Worm (Caenorhabditis elegans) whole organism, L3 larva: ENCODE results near the gene ZK1240.3.
A peak's percentile ranks its signal among the peaks of the same experiment; 100 is the strongest.

Source experiments
- R02D3.7 ChIP-seq: fragments of 150-350 bp; optimal IDR thresholded peaks from 2 replicates; lab custom pipeline; 2014; ENCODE audit warnings: missing biosample characterization, missing genetic modification characterization
- ZK546.5 ChIP-seq: sonication (generic microtip); optimal IDR thresholded peaks from 2 replicates; lab custom pipeline; 2017; ENCODE audit warnings: missing biosample characterization, missing genetic modification characterization
- aly-2 ChIP-seq: fragments of 150-350 bp; optimal IDR thresholded peaks from 2 replicates; lab custom pipeline; 2014; ENCODE audit warnings: missing biosample characterization, missing genetic modification characterization
- ama-1 ChIP-seq: fragments of 150-350 bp; optimal IDR thresholded peaks from 2 replicates; lab custom pipeline; 2018
- ceh-16 ChIP-seq: sonication (generic microtip); optimal IDR thresholded peaks from 2 replicates; lab custom pipeline; 2017; ENCODE audit warnings: missing biosample characterization, missing genetic modification characterization
- ceh-9 ChIP-seq: sonication (generic microtip); optimal IDR thresholded peaks from 2 replicates; lab custom pipeline; 2018; ENCODE audit warnings: missing biosample characterization, missing genetic modification characterization
- daf-12 ChIP-seq: fragments of 150-350 bp; optimal IDR thresholded peaks from 2 replicates; lab custom pipeline; 2014; ENCODE audit warnings: missing biosample characterization, missing genetic modification reagents, missing genetic modification characterization
- elt-1 ChIP-seq: fragments of 150-350 bp; optimal IDR thresholded peaks from 2 replicates; lab custom pipeline; 2014; ENCODE audit warnings: missing biosample characterization, missing genetic modification characterization
- elt-2 ChIP-seq: sonication (generic microtip); optimal IDR thresholded peaks from 2 replicates; lab custom pipeline; 2016; ENCODE audit warnings: missing genetic modification reagents, mild to moderate bottlenecking, missing genetic modification characterization, missing compliant biosample characterization
- eor-1 ChIP-seq, 2 experiments: fragments of 150-350 bp; optimal IDR thresholded peaks; 2 replicates each; lab custom pipeline; 2014 to 2018; ENCODE audit warnings: missing biosample characterization in 2 of 2, missing genetic modification characterization in 2 of 2
- fkh-10 ChIP-seq: sonication (generic microtip); optimal IDR thresholded peaks from 2 replicates; lab custom pipeline; 2017; ENCODE audit warnings: missing biosample characterization, missing genetic modification reagents, missing genetic modification characterization
- fkh-2 ChIP-seq: fragments of 150-350 bp; optimal IDR thresholded peaks from 2 replicates; lab custom pipeline; 2014; ENCODE audit warnings: missing biosample characterization, missing genetic modification reagents, missing genetic modification characterization
- fos-1 ChIP-seq: fragments of 150-350 bp; optimal IDR thresholded peaks from 2 replicates; lab custom pipeline; 2014; ENCODE audit warnings: missing biosample characterization, missing genetic modification characterization
- hmg-11 ChIP-seq: sonication (generic microtip); optimal IDR thresholded peaks from 2 replicates; lab custom pipeline; 2016; ENCODE audit warnings: missing genetic modification characterization, missing compliant biosample characterization
- jun-1 ChIP-seq: fragments of 150-350 bp; optimal IDR thresholded peaks from 2 replicates; lab custom pipeline; 2014; ENCODE audit warnings: missing biosample characterization, missing genetic modification reagents, missing genetic modification characterization
- lin-39 ChIP-seq: fragments of 150-350 bp; optimal IDR thresholded peaks from 2 replicates; lab custom pipeline; 2018; ENCODE audit warnings: missing biosample characterization, missing genetic modification reagents, missing genetic modification characterization
- lsy-12 ChIP-seq: sonication (generic microtip); optimal IDR thresholded peaks from 2 replicates; lab custom pipeline; 2016; ENCODE audit warnings: mild to moderate bottlenecking, missing genetic modification characterization, missing compliant biosample characterization
- mdl-1 ChIP-seq: fragments of 150-350 bp; optimal IDR thresholded peaks from 2 replicates; lab custom pipeline; 2014; ENCODE audit warnings: missing biosample characterization, missing genetic modification characterization
- nhr-12 ChIP-seq: fragments of 150-350 bp; optimal IDR thresholded peaks from 2 replicates; lab custom pipeline; 2014; ENCODE audit warnings: missing biosample characterization, missing genetic modification characterization
- nhr-23 ChIP-seq: fragments of 150-350 bp; optimal IDR thresholded peaks from 2 replicates; lab custom pipeline; 2014; ENCODE audit warnings: missing biosample characterization, missing genetic modification reagents, missing genetic modification characterization
- nhr-237 ChIP-seq: fragments of 150-350 bp; optimal IDR thresholded peaks from 2 replicates; lab custom pipeline; 2014; ENCODE audit warnings: missing biosample characterization, missing genetic modification characterization
- nhr-25 ChIP-seq: sonication (generic microtip); optimal IDR thresholded peaks from 2 replicates; lab custom pipeline; 2017; ENCODE audit warnings: missing biosample characterization, missing genetic modification characterization
- nhr-28 ChIP-seq: fragments of 150-350 bp; optimal IDR thresholded peaks from 2 replicates; lab custom pipeline; 2014; ENCODE audit warnings: missing biosample characterization, missing genetic modification characterization
- nhr-43 ChIP-seq: sonication (generic microtip); optimal IDR thresholded peaks from 2 replicates; lab custom pipeline; 2016; ENCODE audit warnings: mild to moderate bottlenecking, missing genetic modification characterization, missing compliant biosample characterization; ENCODE audit not compliant: poor library complexity, severe bottlenecking
- nhr-67 ChIP-seq: fragments of 150-350 bp; optimal IDR thresholded peaks from 2 replicates; lab custom pipeline; 2014; ENCODE audit warnings: missing biosample characterization, missing genetic modification characterization
- nhr-76 ChIP-seq: fragments of 150-350 bp; sonication (generic microtip); optimal IDR thresholded peaks from 5 replicates; lab custom pipeline; 2014; ENCODE audit warnings: missing biosample characterization, missing genetic modification characterization
- nhr-77 ChIP-seq: fragments of 150-350 bp; optimal IDR thresholded peaks from 2 replicates; lab custom pipeline; 2014; ENCODE audit warnings: missing biosample characterization, missing genetic modification characterization
- pha-4 ChIP-seq: fragments of 150-350 bp; optimal IDR thresholded peaks from 2 replicates; lab custom pipeline; 2014; ENCODE audit warnings: missing biosample characterization, missing genetic modification reagents, missing genetic modification characterization
- pqm-1 ChIP-seq: fragments of 150-350 bp; optimal IDR thresholded peaks from 2 replicates; lab custom pipeline; 2017; ENCODE audit warnings: missing biosample characterization, missing genetic modification characterization, inconsistent platforms
- sea-2 ChIP-seq: fragments of 150-350 bp; sonication (generic microtip); optimal IDR thresholded peaks from 4 replicates; lab custom pipeline; 2014; ENCODE audit warnings: missing biosample characterization, missing genetic modification reagents, missing genetic modification characterization
- skn-1 ChIP-seq: fragments of 150-350 bp; optimal IDR thresholded peaks from 2 replicates; lab custom pipeline; 2014; ENCODE audit warnings: missing biosample characterization, missing genetic modification characterization
- tbx-2 ChIP-seq: sonication (generic microtip); optimal IDR thresholded peaks from 2 replicates; lab custom pipeline; 2016; ENCODE audit warnings: mild to moderate bottlenecking, missing genetic modification characterization, missing compliant biosample characterization
- unc-39 ChIP-seq: sonication (generic microtip); optimal IDR thresholded peaks from 4 replicates; lab custom pipeline; 2017; ENCODE audit warnings: missing biosample characterization, missing genetic modification characterization
- zag-1 ChIP-seq: fragments of 150-350 bp; optimal IDR thresholded peaks from 2 replicates; lab custom pipeline; 2014; ENCODE audit warnings: missing biosample characterization, missing genetic modification characterization
- ztf-4 ChIP-seq: fragments of 150-350 bp; optimal IDR thresholded peaks from 2 replicates; lab custom pipeline; 2014; ENCODE audit warnings: missing biosample characterization, missing genetic modification characterization

Gene ZK1240.3

ce11 chrII:2306741-2307140 lies 13.4 kb upstream of the ZK1240.3 start, which contains the start of gene B0281.3:
TSS of gene B0281.3 (plus strand) at chrII:2307041.
- TF ChIP-seq ZK546.5 (no peak), ceh-9 (tag; lab: Kevin White, UChicago) (no peak), elt-2 (tag; lab: Kevin White, UChicago) (no peak), zag-1 (no peak), R02D3.7 (tag; lab: Kevin White, UChicago) (no peak), nhr-43 (tag; lab: Kevin White, UChicago) (no peak)
- TF ChIP-seq, all 47 proteins: peak for 0

- TF ChIP-seq lin-39 (no peak), elt-1 (no peak), R02D3.7 (tag; lab: Kevin White, UChicago) (no peak)
- TF ChIP-seq, all 47 proteins: peak for 0
Measured at ce11 chrII:2312747-2313146, 7.4 kb upstream of the ZK1240.3 start, which contains the start of the genes trim-21 and B0281.1. TSS of gene trim-21 (minus strand) at chrII:2312847. TSS of gene B0281.1 (plus strand) at chrII:2313067.

ce11 chrII:2317883-2318357 lies 2.2 kb upstream of the ZK1240.3 start, which contains the start of the genes ZK1240.5 and ZK1240.9:
TSS of gene ZK1240.5 (minus strand) at chrII:2317933.
TSS of gene ZK1240.9 (plus strand) at chrII:2318189.
- TF ChIP-seq elt-2 (tag; lab: Kevin White, UChicago) (peak; percentile 74), ztf-4 (tag; lab: Kevin White, UChicago) (no peak)
- TF ChIP-seq, all 47 proteins: peak for 1

ce11 chrII:2322857-2323518 lies 2.9 kb downstream of the ZK1240.3 start, which contains the start of the genes ZK1240.6 and ZK1240.2:
TSS of gene ZK1240.6 (minus strand) at chrII:2322907.
TSS of gene ZK1240.2 (plus strand) at chrII:2323376.
- no peak for TF ChIP-seq nhr-23 (tag; lab: Kevin White, UChicago)
- TF ChIP-seq fkh-2 (tag; lab: Kevin White, UChicago) = no peak
- TF ChIP-seq pha-4 (tag; lab: Kevin White, UChicago) = peak; percentile 24
- no peak for TF ChIP-seq ZK546.5
- no peak for TF ChIP-seq lin-39
- TF ChIP-seq ama-1 (lab: Kevin White, UChicago) = no peak
- no peak for TF ChIP-seq sea-2 (GFP tag; lab: Kevin White, UChicago)
- TF ChIP-seq nhr-77 (tag; lab: Kevin White, UChicago) = no peak
- no peak for TF ChIP-seq nhr-43 (tag; lab: Kevin White, UChicago)
- peak; percentile 50 for TF ChIP-seq jun-1 (tag; lab: Kevin White, UChicago)
- TF ChIP-seq zag-1 = no peak
- TF ChIP-seq tbx-2 = no peak
- no peak for TF ChIP-seq hmg-11 (tag; lab: Kevin White, UChicago)
- no peak for TF ChIP-seq nhr-12
- TF ChIP-seq pqm-1 (tag; lab: Kevin White, UChicago) = peak; percentile 46
- no peak for TF ChIP-seq unc-39 (tag; lab: Kevin White, UChicago)
- no peak for TF ChIP-seq fkh-10 (GFP tag; lab: Kevin White, UChicago)
- TF ChIP-seq nhr-76 (tag; lab: Kevin White, UChicago) = no peak
- TF ChIP-seq nhr-67 (tag; lab: Kevin White, UChicago) = no peak
- no peak for TF ChIP-seq mdl-1 (tag; lab: Kevin White, UChicago)
- no peak for TF ChIP-seq eor-1 (tag; optimal IDR thresholded peaks at IDR 0.05; lab: Kevin White, UChicago)
- TF ChIP-seq nhr-237 = no peak
- TF ChIP-seq elt-1 = no peak
- TF ChIP-seq nhr-28 (tag; lab: Kevin White, UChicago) = no peak
- no peak for TF ChIP-seq lsy-12
- no peak for TF ChIP-seq daf-12 (tag; lab: Kevin White, UChicago)
- TF ChIP-seq skn-1 (tag; lab: Kevin White, UChicago) = no peak
- no peak for TF ChIP-seq aly-2 (tag; lab: Kevin White, UChicago)
- no peak for TF ChIP-seq nhr-25 (tag; lab: Kevin White, UChicago)
- TF ChIP-seq fos-1 (tag; lab: Kevin White, UChicago) = no peak
- peak; percentile 93 for TF ChIP-seq elt-2 (tag; lab: Kevin White, UChicago)
- TF ChIP-seq ceh-16 (tag; lab: Kevin White, UChicago) = no peak
